Worm (Caenorhabditis elegans) whole organism, L4 larva: ENCODE results near the gene str-134.
A peak's percentile ranks its signal among the peaks of the same experiment; 100 is the strongest.

Experiments
- F44E2.7 ChIP-seq: fragments of 200-800 bp; sonication (Bioruptor generic); IDR thresholded peaks from 2 replicates; pipeline ENCODE4 v2.1.2; 2022; ENCODE audit warnings: missing genetic modification characterization, missing compliant biosample characterization
- F49E8.2 ChIP-seq: sonication (generic microtip); optimal IDR thresholded peaks from 2 replicates; lab custom pipeline; 2016; ENCODE audit warnings: missing compliant biosample characterization, mild to moderate bottlenecking, missing genetic modification characterization, borderline replicate concordance
- Y5F2A.4 ChIP-seq: fragments of 200-800 bp; sonication (Bioruptor generic); optimal IDR thresholded peaks from 2 replicates; lab custom pipeline; 2018; ENCODE audit warnings: mild to moderate bottlenecking, missing genetic modification characterization, missing compliant biosample characterization
- ZK337.2 ChIP-seq: fragments of 200-800 bp; sonication (Bioruptor generic); IDR thresholded peaks from 2 replicates; pipeline ENCODE4 v1.3.6; 2022; ENCODE audit warnings: missing genetic modification reagents, missing genetic modification characterization, missing compliant biosample characterization
- ZK546.5 ChIP-seq, 2 experiments: sonication (generic microtip); optimal IDR thresholded peaks; 2 replicates each; lab custom pipeline; 2017; ENCODE audit warnings: missing biosample characterization in 2 of 2, missing genetic modification characterization in 2 of 2
- ama-1 ChIP-seq: fragments of 150-350 bp; optimal IDR thresholded peaks from 2 replicates; lab custom pipeline; 2014; ENCODE audit warnings: inconsistent platforms, mixed read lengths
- attf-4 ChIP-seq: sonication (generic microtip); optimal IDR thresholded peaks from 3 replicates; lab custom pipeline; 2017; ENCODE audit warnings: missing biosample characterization, missing genetic modification characterization
- ceh-28 ChIP-seq: fragments of 150-350 bp; optimal IDR thresholded peaks from 2 replicates; lab custom pipeline; 2014; ENCODE audit warnings: missing biosample characterization, missing genetic modification reagents, missing genetic modification characterization
- ceh-32 ChIP-seq: sonication (generic microtip); optimal IDR thresholded peaks from 2 replicates; lab custom pipeline; 2016; ENCODE audit warnings: mild to moderate bottlenecking, missing genetic modification characterization, missing compliant biosample characterization; ENCODE audit not compliant: poor library complexity
- ces-1 ChIP-seq: fragments of 150-350 bp; sonication (generic microtip); optimal IDR thresholded peaks from 4 replicates; lab custom pipeline; 2014; ENCODE audit warnings: missing biosample characterization, missing genetic modification reagents, missing genetic modification characterization
- cey-2 ChIP-seq: sonication (generic microtip); optimal IDR thresholded peaks from 3 replicates; lab custom pipeline; 2017; ENCODE audit warnings: missing genetic modification characterization, mild to moderate bottlenecking, missing compliant biosample characterization, antibody characterized with exemption, borderline replicate concordance; ENCODE audit not compliant: insufficient read depth
- ctbp-1 ChIP-seq: fragments of 200-800 bp; sonication (Bioruptor generic); IDR thresholded peaks from 2 replicates; pipeline ENCODE4 v1.3.6; 2022; ENCODE audit warnings: missing genetic modification reagents, missing genetic modification characterization, missing compliant biosample characterization
- daf-12 ChIP-seq: fragments of 150-350 bp; optimal IDR thresholded peaks from 2 replicates; lab custom pipeline; 2014; ENCODE audit warnings: missing biosample characterization, missing genetic modification reagents, missing genetic modification characterization
- daf-19 ChIP-seq: fragments of 200-800 bp; sonication (Bioruptor generic); conservative IDR thresholded peaks from 2 replicates; pipeline ENCODE4 v1.3.6; 2022; ENCODE audit warnings: missing genetic modification characterization, missing compliant biosample characterization
- daf-8 ChIP-seq: fragments of 200-800 bp; sonication (Bioruptor generic); IDR thresholded peaks from 2 replicates; pipeline ENCODE4 v1.3.6; 2022; ENCODE audit warnings: missing genetic modification characterization, missing compliant biosample characterization
- dmd-6 ChIP-seq: fragments of 200-800 bp; sonication (Bioruptor generic); IDR thresholded peaks from 2 replicates; pipeline ENCODE4 v1.3.6; 2022; ENCODE audit warnings: missing genetic modification reagents, missing genetic modification characterization, missing compliant biosample characterization
- egl-27 ChIP-seq: sonication (generic microtip); optimal IDR thresholded peaks from 3 replicates; lab custom pipeline; 2017; ENCODE audit warnings: missing biosample characterization, missing genetic modification reagents, missing genetic modification characterization
- fkh-10 ChIP-seq: fragments of 150-350 bp; optimal IDR thresholded peaks from 2 replicates; lab custom pipeline; 2014; ENCODE audit warnings: missing biosample characterization, missing genetic modification reagents, missing genetic modification characterization
- gei-8 ChIP-seq: fragments of 200-800 bp; sonication (Bioruptor generic); optimal IDR thresholded peaks from 2 replicates; lab custom pipeline; 2018; ENCODE audit warnings: mild to moderate bottlenecking, missing genetic modification characterization, missing compliant biosample characterization
- hmg-1.1 ChIP-seq: fragments of 200-800 bp; sonication (Bioruptor generic); IDR thresholded peaks from 2 replicates; pipeline ENCODE4 v1.3.6; 2022; ENCODE audit warnings: missing genetic modification reagents, missing genetic modification characterization, missing compliant biosample characterization
- lin-15B ChIP-seq: fragments of 150-350 bp; sonication (generic microtip); optimal IDR thresholded peaks from 3 replicates; lab custom pipeline; 2014; ENCODE audit warnings: missing biosample characterization, missing genetic modification characterization
- lin-39 ChIP-seq: fragments of 150-350 bp; optimal IDR thresholded peaks from 2 replicates; lab custom pipeline; 2014; ENCODE audit warnings: missing biosample characterization, missing genetic modification reagents, missing genetic modification characterization
- lir-3 ChIP-seq: sonication (generic microtip); optimal IDR thresholded peaks from 2 replicates; lab custom pipeline; 2016; ENCODE audit warnings: mild to moderate bottlenecking, missing genetic modification characterization, missing compliant biosample characterization
- lsy-2 ChIP-seq, 2 experiments: fragments of 150-350 bp in 1 of 2; sonication (generic microtip) in 1 of 2; optimal IDR thresholded peaks; 2 replicates each; lab custom pipeline; 2014 to 2017; ENCODE audit warnings: missing biosample characterization in 2 of 2, missing genetic modification characterization in 2 of 2
- madf-9 ChIP-seq: fragments of 200-800 bp; sonication (Bioruptor generic); conservative IDR thresholded peaks from 2 replicates; pipeline ENCODE4 v1.3.6; 2022; ENCODE audit warnings: missing genetic modification reagents, missing genetic modification characterization, missing compliant biosample characterization
- mxl-3 ChIP-seq: fragments of 200-800 bp; sonication (Bioruptor generic); optimal IDR thresholded peaks from 2 replicates; lab custom pipeline; 2018; ENCODE audit warnings: mild to moderate bottlenecking, missing genetic modification characterization, missing compliant biosample characterization
- nhr-11 ChIP-seq: fragments of 150-350 bp; optimal IDR thresholded peaks from 2 replicates; lab custom pipeline; 2014; ENCODE audit warnings: missing biosample characterization, missing genetic modification characterization
- pha-4 ChIP-seq, 2 experiments: fragments of 150-350 bp in 1 of 2; fragments of 200-800 bp in 1 of 2; sonication (Bioruptor generic) in 1 of 2; IDR thresholded peaks in 1 of 2; optimal IDR thresholded peaks in 1 of 2; 2 replicates each; pipeline versions ENCODE4 v1.3.6 to Lab custom; 2014 to 2022; ENCODE audit warnings: missing genetic modification characterization in 2 of 2, missing genetic modification reagents in 2 of 2, missing biosample characterization in 1 of 2, missing compliant biosample characterization in 1 of 2
- rbr-2 ChIP-seq: sonication (generic microtip); optimal IDR thresholded peaks from 2 replicates; lab custom pipeline; 2016; ENCODE audit warnings: missing genotype, missing genetic modification characterization, missing compliant biosample characterization
- saeg-2 ChIP-seq: fragments of 200-800 bp; sonication (Bioruptor generic); IDR thresholded peaks from 2 replicates; pipeline ENCODE4 v1.3.6; 2022; ENCODE audit warnings: missing genetic modification reagents, missing genetic modification characterization, missing compliant biosample characterization
- set-16 ChIP-seq: fragments of 200-800 bp; sonication (Bioruptor generic); IDR thresholded peaks from 2 replicates; pipeline ENCODE4 v1.3.6; 2022; ENCODE audit warnings: missing genetic modification reagents, missing genetic modification characterization, missing compliant biosample characterization
- spr-1 ChIP-seq: sonication (generic microtip); optimal IDR thresholded peaks from 2 replicates; lab custom pipeline; 2016; ENCODE audit warnings: mild to moderate bottlenecking, missing genetic modification characterization, missing compliant biosample characterization
- vab-7 ChIP-seq: fragments of 200-800 bp; sonication (Bioruptor generic); IDR thresholded peaks from 2 replicates; pipeline ENCODE4 v1.3.6; 2022; ENCODE audit warnings: missing genetic modification reagents, missing genetic modification characterization, missing compliant biosample characterization
- zfp-2 ChIP-seq: sonication (generic microtip); optimal IDR thresholded peaks from 2 replicates; lab custom pipeline; 2016; ENCODE audit warnings: mild to moderate bottlenecking, missing genetic modification characterization, missing compliant biosample characterization
- zfp-3 ChIP-seq: fragments of 200-800 bp; sonication (Bioruptor generic); conservative IDR thresholded peaks from 2 replicates; pipeline ENCODE4 v1.3.6; 2022; ENCODE audit warnings: missing genetic modification reagents, missing genetic modification characterization, missing compliant biosample characterization
- zip-11 ChIP-seq: fragments of 200-800 bp; sonication (Bioruptor generic); IDR thresholded peaks from 2 replicates; pipeline ENCODE4 v1.3.6; 2022; ENCODE audit warnings: missing genetic modification characterization, missing compliant biosample characterization

str-134 gene

ce11 chrV:726573-727483 lies 16.6 kb upstream of the str-134 start (continued):
- TF ChIP-seq egl-27 (tag; lab: Kevin White, UChicago) (no peak), ces-1 (GFP tag; lab: Kevin White, UChicago) (no peak), daf-8 (GFP tag; lab: Robert Waterston, UW) (no peak), zfp-3 (GFP tag; lab: Robert Waterston, UW) (peak; percentile 41; the same call in 1 of the 2 replicates), madf-9 (GFP tag; lab: Robert Waterston, UW) (no peak), daf-19 (GFP tag; lab: Robert Waterston, UW) (0 out of 2 replicates have a peak, but pooled peaks have one; percentile 38), ceh-28 (tag; lab: Kevin White, UChicago) (no peak), ctbp-1 (GFP tag; lab: Robert Waterston, UW) (no peak; the same call in 1 of the 2 replicates), vab-7 (GFP tag; lab: Robert Waterston, UW) (no peak), zfp-2 (tag; lab: Kevin White, UChicago) (no peak), ZK337.2 (GFP tag; lab: Robert Waterston, UW) (no peak), gei-8 (GFP tag; lab: Kevin White, UChicago) (no peak), F44E2.7 (GFP tag; lab: Robert Waterston, UW) (no peak), rbr-2 (tag; lab: Kevin White, UChicago) (no peak), hmg-1.1 (no peak), ZK546.5 (tag; optimal IDR thresholded peaks at IDR 0.05; lab: Kevin White, UChicago) (no peak), daf-12 (no peak), F49E8.2 (tag; lab: Kevin White, UChicago) (no peak), ceh-32 (tag; lab: Kevin White, UChicago) (no peak), mxl-3 (GFP tag; lab: Kevin White, UChicago) (no peak), fkh-10 (GFP tag; lab: Kevin White, UChicago) (no peak), cey-2 (tag; lab: Kevin White, UChicago) (no peak), lsy-2 (tag; optimal IDR thresholded peaks at IDR 0.05; lab: Kevin White, UChicago) (no peak), attf-4 (tag; lab: Kevin White, UChicago) (no peak), Y5F2A.4 (GFP tag; lab: Kevin White, UChicago) (no peak), lin-15B (tag; lab: Kevin White, UChicago) (no peak), set-16 (GFP tag; lab: Robert Waterston, UW) (no peak), dmd-6 (GFP tag; lab: Robert Waterston, UW) (no peak; the same call in 1 of the 2 replicates), lin-39 (tag; lab: Kevin White, UChicago) (no peak), spr-1 (tag; lab: Kevin White, UChicago) (no peak), nhr-11 (tag; lab: Kevin White, UChicago) (no peak), pha-4 (GFP tag; IDR thresholded peaks at IDR 0.05; lab: Robert Waterston, UW) (peak; percentile 18; the same call in 1 of the 2 replicates), pha-4 (tag; optimal IDR thresholded peaks at IDR 0.05; lab: Kevin White, UChicago) (no peak), saeg-2 (GFP tag; lab: Robert Waterston, UW) (no peak), ama-1 (peak; percentile 89), lir-3 (no peak), zip-11 (GFP tag; lab: Robert Waterston, UW) (no peak)
- TF ChIP-seq, all 104 proteins: peak for 18
